Fruit fly (Drosophila melanogaster) whole organism, pupa: ENCODE measurements around the gene CG5835.

Source experiments
- CG10348 ChIP-seq: fragments of 200-800 bp; sonication (Bioruptor generic); IDR thresholded peaks from 2 replicates; pipeline ENCODE4 v1.3.6; 2022; ENCODE audit warnings: missing biosample characterization, missing genetic modification characterization
- CG12605 ChIP-seq: fragments of 200-800 bp; sonication (Bioruptor generic); IDR thresholded peaks from 2 replicates; pipeline ENCODE4 v1.3.6; 2022; ENCODE audit warnings: missing biosample characterization, missing genetic modification characterization
- CG13204 ChIP-seq: fragments of 200-800 bp; sonication (Bioruptor generic); optimal IDR thresholded peaks from 2 replicates; lab custom pipeline; 2018; ENCODE audit warnings: missing biosample characterization, mild to moderate bottlenecking, missing genetic modification characterization, moderate library complexity
- CG14655 ChIP-seq: fragments of 200-800 bp; sonication (Bioruptor generic); optimal IDR thresholded peaks from 3 replicates; lab custom pipeline; 2017; ENCODE audit warnings: mild to moderate bottlenecking, missing biosample characterization, missing genetic modification reagents, missing genetic modification characterization
- CG15710 ChIP-seq: fragments of 200-800 bp; sonication (Bioruptor generic); optimal IDR thresholded peaks from 2 replicates; lab custom pipeline; 2018; ENCODE audit warnings: missing biosample characterization, mild to moderate bottlenecking, missing genetic modification characterization, moderate library complexity
- CG17806 ChIP-seq: fragments of 200-800 bp; sonication (Bioruptor generic); optimal IDR thresholded peaks from 2 replicates; lab custom pipeline; 2018; ENCODE audit warnings: missing biosample characterization, mild to moderate bottlenecking, missing genetic modification characterization, moderate library complexity
- CG32121 ChIP-seq: fragments of 200-800 bp; sonication (Bioruptor generic); IDR thresholded peaks from 2 replicates; pipeline ENCODE4 v1.3.6; 2022; ENCODE audit warnings: missing biosample characterization, missing genetic modification characterization
- CG34367 ChIP-seq: fragments of 200-800 bp; sonication (Bioruptor generic); optimal IDR thresholded peaks from 2 replicates; lab custom pipeline; 2018; ENCODE audit warnings: missing biosample characterization, mild to moderate bottlenecking, missing genetic modification characterization
- CG4496 ChIP-seq: fragments of 200-800 bp; sonication (Bioruptor generic); IDR thresholded peaks from 3 replicates; pipeline ENCODE4 v1.3.6; 2022; ENCODE audit warnings: missing biosample characterization, missing genetic modification characterization
- CG8159 ChIP-seq: fragments of 200-800 bp; sonication (Bioruptor generic); optimal IDR thresholded peaks from 3 replicates; lab custom pipeline; 2018; ENCODE audit warnings: missing biosample characterization, mild to moderate bottlenecking, missing genetic modification characterization, moderate library complexity
- CG8301 ChIP-seq: fragments of 200-800 bp; sonication (Bioruptor generic); optimal IDR thresholded peaks from 2 replicates; lab custom pipeline; 2018; ENCODE audit warnings: missing biosample characterization, mild to moderate bottlenecking, missing genetic modification characterization
- CG9948 ChIP-seq: fragments of 200-800 bp; sonication (Bioruptor generic); optimal IDR thresholded peaks from 2 replicates; lab custom pipeline; 2018; ENCODE audit warnings: missing biosample characterization, mild to moderate bottlenecking, missing genetic modification characterization, moderate library complexity
- D1 ChIP-seq: fragments of 200-800 bp; sonication (Bioruptor generic); optimal IDR thresholded peaks from 2 replicates; lab custom pipeline; 2018; ENCODE audit warnings: missing biosample characterization, mild to moderate bottlenecking, missing genetic modification characterization, moderate library complexity
- EcR ChIP-seq: fragments of 200-800 bp; sonication (Bioruptor generic); optimal IDR thresholded peaks from 3 replicates; lab custom pipeline; 2019; ENCODE audit warnings: missing biosample characterization, missing genetic modification characterization, mild to moderate bottlenecking, moderate library complexity, missing genetic modification reagents
- Ets98B ChIP-seq: fragments of 200-800 bp; sonication (Bioruptor generic); IDR thresholded peaks from 2 replicates; pipeline ENCODE4 v1.3.6; 2022; ENCODE audit warnings: missing biosample characterization, missing genetic modification characterization
- Pif1A ChIP-seq: fragments of 200-800 bp; sonication (Bioruptor generic); optimal IDR thresholded peaks from 3 replicates; lab custom pipeline; 2016; ENCODE audit warnings: missing biosample characterization, missing genetic modification characterization
- Pif1B ChIP-seq: fragments of 200-800 bp; sonication (Bioruptor generic); optimal IDR thresholded peaks from 3 replicates; lab custom pipeline; 2016; ENCODE audit warnings: missing biosample characterization, missing genetic modification characterization
- Snoo ChIP-seq: fragments of 200-800 bp; sonication (Bioruptor generic); optimal IDR thresholded peaks from 3 replicates; lab custom pipeline; 2017; ENCODE audit warnings: missing biosample characterization, mild to moderate bottlenecking, missing genetic modification characterization, inconsistent platforms
- fd96Ca ChIP-seq: fragments of 200-800 bp; sonication (Bioruptor generic); IDR thresholded peaks from 3 replicates; pipeline ENCODE4 v1.3.6; 2022; ENCODE audit warnings: missing biosample characterization, missing genetic modification characterization
- gl ChIP-seq: fragments of 200-800 bp; sonication (Bioruptor generic); optimal IDR thresholded peaks from 2 replicates; lab custom pipeline; 2018; ENCODE audit warnings: missing biosample characterization, mild to moderate bottlenecking, missing genetic modification characterization
- rn ChIP-seq: fragments of 200-800 bp; sonication (Bioruptor generic); IDR thresholded peaks from 2 replicates; pipeline ENCODE4 v1.3.6; 2022; ENCODE audit warnings: missing biosample characterization, missing genetic modification characterization

CG5835 gene

dm6 chr3R:19164873-19165456, 11.5 kb upstream of the CG5835 start:
- TF ChIP-seq CG34367 (tag; lab: Kevin White, UChicago) (peak; percentile 0), CG12605 (peak; percentile 15; the same call in 1 of the 2 replicates), Pif1A (GFP tag; lab: Kevin White, UChicago) (peak; percentile 20), CG17806 (tag; lab: Kevin White, UChicago) (peak; percentile 40), CG4496 (GFP tag; lab: Robert Waterston, UW) (peak; percentile 66; the same call in 2 of the 3 replicates), EcR (GFP tag; lab: Kevin White, UChicago) (no peak), Ets98B (GFP tag; lab: Robert Waterston, UW) (no peak; the same call in 1 of the 2 replicates), CG8159 (tag; lab: Kevin White, UChicago) (peak; percentile 47), D1 (peak; percentile 39), CG9948 (peak; percentile 37), CG15710 (no peak), Pif1B (no peak), CG10348 (GFP tag; lab: Robert Waterston, UW) (no peak), rn (0 out of 2 replicates have a peak, but pooled peaks have one; percentile 12), fd96Ca (GFP tag; lab: Robert Waterston, UW) (no peak; the same call in 1 of the 3 replicates), Snoo (tag; lab: Kevin White, UChicago) (peak; percentile 34), CG14655 (GFP tag; lab: Kevin White, UChicago) (peak; percentile 40), CG8301 (tag; lab: Kevin White, UChicago) (peak; percentile 38), gl (no peak), CG13204 (GFP tag; lab: Kevin White, UChicago) (no peak), CG32121 (GFP tag; lab: Robert Waterston, UW) (peak; percentile 37; the same call in 1 of the 2 replicates)

- TF ChIP-seq D1 (peak; percentile 12), Pif1A (GFP tag; lab: Kevin White, UChicago) (peak; percentile 62), CG8301 (tag; lab: Kevin White, UChicago) (peak; percentile 73), CG4496 (GFP tag; lab: Robert Waterston, UW) (peak; percentile 84), EcR (GFP tag; lab: Kevin White, UChicago) (peak; percentile 63), CG12605 (peak; percentile 93), fd96Ca (GFP tag; lab: Robert Waterston, UW) (peak; percentile 79), CG32121 (GFP tag; lab: Robert Waterston, UW) (peak; percentile 68), CG17806 (tag; lab: Kevin White, UChicago) (peak; percentile 42), rn (peak; percentile 17; the same call in 1 of the 2 replicates), CG14655 (GFP tag; lab: Kevin White, UChicago) (peak; percentile 83), Snoo (tag; lab: Kevin White, UChicago) (peak; percentile 75), CG13204 (GFP tag; lab: Kevin White, UChicago) (peak; percentile 75), Ets98B (GFP tag; lab: Robert Waterston, UW) (peak; percentile 85), CG34367 (tag; lab: Kevin White, UChicago) (peak; percentile 72), Pif1B (peak; percentile 75), gl (peak; percentile 95), CG10348 (GFP tag; lab: Robert Waterston, UW) (no peak), CG15710 (peak; percentile 75), CG9948 (peak; percentile 44), CG8159 (tag; lab: Kevin White, UChicago) (peak; percentile 72)
Observed at dm6 chr3R:19163972-19164819, 10.7 kb upstream of the CG5835 start, which contains the start of gene sqz. sqz (plus strand) TSS chr3R:19164211.

dm6 chr3R:19162135-19162616, 8.7 kb upstream of the CG5835 start, which contains the start of the genes CG42359 and Nsun5:
CG42359 (minus strand) TSS chr3R:19162300.
Nsun5 (minus strand) TSS chr3R:19162300.
- TF ChIP-seq gl (peak; percentile 51), CG13204 (GFP tag; lab: Kevin White, UChicago) (no peak), CG10348 (GFP tag; lab: Robert Waterston, UW) (no peak), Pif1A (GFP tag; lab: Kevin White, UChicago) (peak; percentile 79), fd96Ca (GFP tag; lab: Robert Waterston, UW) (peak; percentile 54; the same call in 2 of the 3 replicates), CG9948 (peak; percentile 67), CG14655 (GFP tag; lab: Kevin White, UChicago) (no peak), CG15710 (peak; percentile 70), CG12605 (peak; percentile 72), D1 (peak; percentile 8), CG32121 (GFP tag; lab: Robert Waterston, UW) (peak; percentile 76), CG4496 (GFP tag; lab: Robert Waterston, UW) (peak; percentile 93), CG17806 (tag; lab: Kevin White, UChicago) (peak; percentile 82), EcR (GFP tag; lab: Kevin White, UChicago) (peak; percentile 24), Snoo (tag; lab: Kevin White, UChicago) (peak; percentile 57), CG8159 (tag; lab: Kevin White, UChicago) (peak; percentile 100), Ets98B (GFP tag; lab: Robert Waterston, UW) (peak; percentile 84), CG8301 (tag; lab: Kevin White, UChicago) (peak; percentile 78), rn (0 out of 2 replicates have a peak, but pooled peaks have one; percentile 29), CG34367 (tag; lab: Kevin White, UChicago) (peak; percentile 67), Pif1B (peak; percentile 64)

- TF ChIP-seq CG12605 (no peak), fd96Ca (GFP tag; lab: Robert Waterston, UW) (no peak), CG4496 (GFP tag; lab: Robert Waterston, UW) (no peak), rn (no peak), CG8159 (tag; lab: Kevin White, UChicago) (no peak), Pif1A (GFP tag; lab: Kevin White, UChicago) (no peak)
- TF ChIP-seq, all 21 proteins: peak for 0
Observed at dm6 chr3R:19159778-19160177, 6.3 kb upstream of the CG5835 start, which contains the start of gene CG11779. CG11779 (minus strand) TSS chr3R:19159878.
